Worm (Caenorhabditis elegans): Measurements from ENCODE around the gene R06F6.14.

DNA sequence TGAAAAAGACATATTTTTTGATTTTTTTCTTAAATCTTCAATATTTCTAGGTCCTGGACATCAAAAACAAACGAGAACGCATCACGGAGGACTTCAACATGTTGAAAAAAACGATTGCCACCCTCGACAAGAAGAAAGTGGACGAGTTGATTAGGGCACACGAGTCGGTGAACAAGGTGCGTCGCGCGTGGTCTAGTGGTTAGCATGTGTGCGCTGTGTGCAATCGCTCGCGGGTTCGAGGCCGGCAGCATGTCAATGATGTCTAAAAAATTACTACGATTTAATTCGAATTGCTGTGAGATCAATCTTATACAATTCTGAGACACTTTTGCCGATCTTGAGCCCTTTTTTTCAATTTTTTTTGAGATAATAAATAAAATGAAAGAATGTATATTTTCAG lies 31.0 kb downstream of the R06F6.14 start:
- TF ChIP-seq flt-1 (GFP tag; IDR thresholded peaks at IDR 0.05) = peak; percentile 97
- peak; percentile 95 for TF ChIP-seq tab-1 (GFP tag; IDR thresholded peaks at IDR 0.05)
- peak; percentile 69 for TF ChIP-seq med-1 (GFP tag; optimal IDR thresholded peaks at IDR 0.05; ENCODE audit: insufficient read depth)
- peak; percentile 93 for TF ChIP-seq T22C8.4 (GFP tag; IDR thresholded peaks at IDR 0.05)
- peak; percentile 87 for TF ChIP-seq ztf-29 (GFP tag; IDR thresholded peaks at IDR 0.05)
- peak; percentile 98 for TF ChIP-seq ref-1 (GFP tag; conservative IDR thresholded peaks at IDR 0.05)
- TF ChIP-seq ztf-23 (GFP tag; IDR thresholded peaks at IDR 0.05) = peak; percentile 92

All from whole organism, midembryonic.